Worm (Caenorhabditis elegans) whole organism, late embryonic: ENCODE results near the gene gldi-10.

Experiments
- ceh-2 ChIP-seq: sonication (generic microtip); optimal IDR thresholded peaks from 2 replicates; lab custom pipeline; 2016; ENCODE audit warnings: missing genotype, missing genetic modification characterization, missing compliant biosample characterization
- pag-3 ChIP-seq: sonication (generic microtip); optimal IDR thresholded peaks from 2 replicates; lab custom pipeline; 2016; ENCODE audit warnings: missing compliant biosample characterization, missing genetic modification characterization, borderline replicate concordance

DNA sequence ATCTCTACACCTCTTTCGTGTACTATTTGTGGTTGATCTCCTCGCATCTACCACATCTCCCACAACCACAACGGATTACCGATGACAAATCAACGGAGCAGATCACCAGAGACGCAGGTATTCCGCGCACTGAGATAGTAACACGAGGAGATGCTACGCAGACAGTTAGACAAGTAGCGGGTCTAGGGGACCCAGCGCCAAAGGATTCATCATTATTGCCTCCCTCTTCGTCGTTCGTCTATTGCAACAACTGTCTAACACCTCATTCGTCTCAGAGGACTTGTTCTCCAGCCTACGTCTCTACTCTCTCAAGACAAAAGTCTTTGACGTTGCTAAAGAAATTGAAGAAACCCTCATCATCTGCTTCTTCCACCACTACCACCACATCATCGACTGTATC is 22.5 kb downstream of the gldi-10 start:
- no peak for TF ChIP-seq pag-3
- no peak for TF ChIP-seq ceh-2
